Fruit fly (Drosophila melanogaster): Measurements from ENCODE around the gene Snm1.

dm6 chr3R:5517002-5517875 lies 37.6 kb upstream of the Snm1 start, which contains the start of gene Itpr:
- peak; percentile 33 for TF ChIP-seq Dll (optimal IDR thresholded peaks at IDR 0.05)
- TF ChIP-seq psq (optimal IDR thresholded peaks at IDR 0.05) = no peak
- no peak for TF ChIP-seq usp (GFP tag; optimal IDR thresholded peaks at IDR 0.05)
